Worm (Caenorhabditis elegans) whole organism, L1 larva: ENCODE results near the gene C06H5.6.

Source experiments
- aly-2 ChIP-seq: fragments of 150-350 bp; optimal IDR thresholded peaks from 2 replicates; lab custom pipeline; 2014; ENCODE audit warnings: missing biosample characterization, missing genetic modification characterization
- ama-1 ChIP-seq: fragments of 150-350 bp; optimal IDR thresholded peaks from 2 replicates; lab custom pipeline; 2014
- ceh-88 ChIP-seq: fragments of 200-800 bp; sonication (Bioruptor generic); IDR thresholded peaks from 2 replicates; pipeline ENCODE4 v1.3.6; 2022; ENCODE audit warnings: missing genetic modification characterization, missing compliant biosample characterization
- elt-3 ChIP-seq, 6 experiments: fragments of 150-350 bp in 1 of 6; sonication (generic microtip); optimal IDR thresholded peaks; 2 replicates each; lab custom pipeline; 2017 to 2018; ENCODE audit warnings: missing biosample characterization in 6 of 6, missing genetic modification characterization in 6 of 6, inconsistent platforms in 1 of 6
- fkh-10 ChIP-seq: sonication (generic microtip); optimal IDR thresholded peaks from 2 replicates; lab custom pipeline; 2017; ENCODE audit warnings: missing biosample characterization, missing genetic modification reagents, missing genetic modification characterization
- lin-35 ChIP-seq, 2 experiments: fragments of 150-350 bp; optimal IDR thresholded peaks; 2 replicates each; lab custom pipeline; 2014; ENCODE audit warnings: missing biosample characterization in 2 of 2, missing genetic modification characterization in 2 of 2, missing genetic modification reagents in 2 of 2
- nhr-77 ChIP-seq: fragments of 150-350 bp; optimal IDR thresholded peaks from 2 replicates; lab custom pipeline; 2014; ENCODE audit warnings: missing biosample characterization, missing genetic modification characterization
- unc-130 ChIP-seq: fragments of 150-350 bp; optimal IDR thresholded peaks from 2 replicates; lab custom pipeline; 2017; ENCODE audit warnings: missing biosample characterization, missing genetic modification characterization, inconsistent platforms
- ztf-11 ChIP-seq, 2 experiments: sonication (generic microtip); optimal IDR thresholded peaks; 2 replicates each; lab custom pipeline; 2016 to 2017; ENCODE audit warnings: missing genetic modification characterization in 2 of 2, missing biosample characterization in 1 of 2, missing compliant biosample characterization in 1 of 2

ce11 chrV:17896736-17897353, 8.1 kb upstream of the C06H5.6 start, which contains the start of gene fbxa-156:
- TF ChIP-seq ceh-88 (no peak), unc-130 (tag; lab: Kevin White, UChicago) (no peak), nhr-77 (tag; lab: Kevin White, UChicago) (no peak), ztf-11 (tag; optimal IDR thresholded peaks at IDR 0.05; lab: Kevin White, UChicago) (no peak), fkh-10 (no peak), lin-35 (GFP tag; optimal IDR thresholded peaks at IDR 0.05; lab: Kevin White, UChicago) (no peak), ama-1 (no peak), elt-3 (tag; optimal IDR thresholded peaks at IDR 0.05; lab: Kevin White, UChicago) (no peak), aly-2 (tag; lab: Kevin White, UChicago) (no peak)
